Fruit fly (Drosophila melanogaster): Measurements from ENCODE around the gene CG8260.
A peak's percentile ranks its signal among the peaks of the same experiment; 100 is the strongest.

Gene CG8260

DNA sequence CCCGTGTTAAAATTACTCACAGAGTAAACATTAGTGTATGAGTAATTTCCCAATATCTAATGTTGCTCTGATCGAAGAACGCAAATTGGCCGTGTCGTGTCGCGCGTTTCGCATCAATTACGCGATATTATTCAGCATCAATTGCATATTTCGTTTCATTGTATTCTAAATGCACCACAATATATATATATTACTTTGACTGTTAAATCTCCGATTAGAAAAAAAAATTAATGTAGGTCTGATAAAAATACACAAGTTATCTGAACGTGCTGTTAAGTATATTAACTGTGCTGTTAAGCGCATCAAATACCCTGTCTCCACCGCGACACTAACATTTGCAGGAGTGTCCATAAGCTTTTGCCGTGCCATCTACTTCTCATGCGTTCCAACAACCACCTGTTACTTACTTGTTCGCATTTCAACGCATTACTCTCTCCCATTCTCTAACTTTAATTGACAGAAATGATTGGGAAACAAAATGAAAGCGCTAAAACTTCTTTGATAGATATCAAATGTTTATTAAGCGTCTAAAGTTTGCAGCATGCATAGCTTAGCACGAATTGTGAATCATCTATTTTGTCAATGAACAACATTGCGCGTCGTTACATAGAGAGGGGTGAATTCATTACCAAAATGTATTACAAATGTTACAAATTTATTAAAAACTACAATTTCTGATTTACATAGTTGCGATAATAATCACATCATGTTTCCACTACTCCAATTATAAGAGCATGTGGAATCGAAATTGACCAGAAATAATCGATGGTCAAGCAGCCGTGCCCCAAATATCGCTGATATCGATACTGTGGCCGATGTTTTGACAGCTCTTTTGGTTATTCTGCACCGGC is 4.6 kb downstream of the CG8260 start, which contains the start of the genes Graf and mRpL3:
Gene Graf, minus strand, starts transcription at position 287 of the 851 bp plus-strand sequence.
Gene mRpL3, plus strand, starts transcription at position 802 of the 851 bp plus-strand sequence.
- TF ChIP-seq sage (GFP tag; optimal IDR thresholded peaks at IDR 0.05) (no peak), CG32264 (GFP tag; optimal IDR thresholded peaks at IDR 0.05) (no peak), Dfd (GFP tag; optimal IDR thresholded peaks at IDR 0.05) (no peak), Dif (GFP tag; optimal IDR thresholded peaks at IDR 0.05; ENCODE audit: partially characterized antibody) (no peak), ey (GFP tag; optimal IDR thresholded peaks at IDR 0.05) (no peak), woc (GFP tag; optimal IDR thresholded peaks at IDR 0.05) (peak; percentile 71), Rel (GFP tag; optimal IDR thresholded peaks at IDR 0.05) (no peak), Rel (tag; optimal IDR thresholded peaks at IDR 0.05) (no peak), jim (GFP tag; optimal IDR thresholded peaks at IDR 0.05) (no peak), pan (optimal IDR thresholded peaks at IDR 0.05) (no peak), Hr78 (GFP tag; optimal IDR thresholded peaks at IDR 0.05) (peak; percentile 74), fru (GFP tag; optimal IDR thresholded peaks at IDR 0.05) (peak; percentile 97), HLH106 (tag; optimal IDR thresholded peaks at IDR 0.05) (no peak), N (GFP tag; optimal IDR thresholded peaks at IDR 0.05) (peak; percentile 84), CrebA (GFP tag; optimal IDR thresholded peaks at IDR 0.05; ENCODE audit: borderline replicate concordance) (no peak), Sp1 (GFP tag; optimal IDR thresholded peaks at IDR 0.05) (no peak), psq (GFP tag; optimal IDR thresholded peaks at IDR 0.05) (no peak)

- TF ChIP-seq dl (GFP tag; optimal IDR thresholded peaks at IDR 0.05; ENCODE audit: insufficient read depth in 1 of 2, partially characterized antibody in 2 of 2) (no peak), Rel (GFP tag; optimal IDR thresholded peaks at IDR 0.05) (no peak), Rel (tag; optimal IDR thresholded peaks at IDR 0.05) (peak; percentile 6)
These were observed 5.2 kb downstream of the CG8260 start for dm6 chrX:15761298-15761640.

DNA sequence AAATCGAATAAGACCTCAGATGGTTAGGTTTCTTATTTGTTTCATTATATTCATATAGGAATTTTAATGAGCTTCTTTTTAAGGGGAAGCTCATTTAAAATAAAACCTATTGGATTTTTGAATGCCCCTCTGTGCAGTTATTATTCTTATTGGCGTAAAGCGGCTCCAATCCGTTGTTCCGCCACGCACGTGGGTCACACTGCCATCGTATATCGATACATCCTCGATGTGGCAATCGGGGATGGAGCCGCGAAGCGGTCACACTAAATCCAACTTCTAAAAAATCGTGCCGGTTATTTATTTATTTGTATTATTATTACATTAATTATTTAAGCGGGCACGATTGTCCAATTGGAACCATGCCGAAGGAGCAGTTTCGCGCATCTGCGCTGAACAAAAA is 6.6 kb downstream of the CG8260 start, which contains the start of gene Polr3A:
Gene Polr3A, plus strand, starts transcription at position 234 of the 400 bp plus-strand sequence.
- TF ChIP-seq lola (GFP tag; optimal IDR thresholded peaks at IDR 0.05) (no peak), Vsx2 (GFP tag; optimal IDR thresholded peaks at IDR 0.05; ENCODE audit: partially characterized antibody) (no peak), Myc (optimal IDR thresholded peaks at IDR 0.05) (no peak), GATAd (GFP tag; optimal IDR thresholded peaks at IDR 0.05) (no peak), pan (optimal IDR thresholded peaks at IDR 0.05) (no peak), OdsH (GFP tag; optimal IDR thresholded peaks at IDR 0.05) (no peak), sage (GFP tag; optimal IDR thresholded peaks at IDR 0.05) (no peak), rgr (GFP tag; optimal IDR thresholded peaks at IDR 0.05) (no peak), CG32264 (GFP tag; optimal IDR thresholded peaks at IDR 0.05) (no peak), Mio (GFP tag; optimal IDR thresholded peaks at IDR 0.05) (no peak), CG9705 (GFP tag; optimal IDR thresholded peaks at IDR 0.05) (no peak)

DNA sequence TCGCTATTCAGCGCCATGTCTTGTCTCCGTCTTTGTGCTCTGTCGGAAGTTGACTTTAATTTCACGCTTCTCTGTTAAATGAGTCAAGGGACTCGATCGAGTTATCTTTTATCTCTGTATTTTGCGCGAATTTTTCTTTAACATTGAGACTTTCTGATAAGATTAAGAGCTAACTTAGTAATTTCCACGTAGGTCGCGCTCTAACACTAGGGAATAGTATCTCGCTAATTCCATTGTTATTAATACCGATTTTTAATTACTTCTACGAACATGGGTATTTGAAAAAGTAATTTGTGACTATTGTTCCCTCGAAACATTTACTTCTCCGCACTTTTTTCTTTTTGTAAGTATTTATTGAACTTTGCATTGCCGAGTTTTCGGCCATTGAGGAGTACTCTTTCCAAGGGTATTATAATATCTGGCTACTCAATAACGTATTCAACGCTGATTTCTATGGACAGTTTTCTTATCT is 10.3 kb downstream of the CG8260 start, which contains the start of gene CG8952:
Gene CG8952, minus strand, starts transcription at position 51 of the 472 bp plus-strand sequence.
- TF ChIP-seq dl (GFP tag; optimal IDR thresholded peaks at IDR 0.05; ENCODE audit: insufficient read depth in 1 of 2, partially characterized antibody in 2 of 2) (no peak), lola (GFP tag; optimal IDR thresholded peaks at IDR 0.05) (no peak), fru (GFP tag; optimal IDR thresholded peaks at IDR 0.05) (no peak), GATAd (GFP tag; optimal IDR thresholded peaks at IDR 0.05) (no peak), Jra (GFP tag; optimal IDR thresholded peaks at IDR 0.05) (no peak), rgr (GFP tag; optimal IDR thresholded peaks at IDR 0.05) (no peak), Mio (GFP tag; optimal IDR thresholded peaks at IDR 0.05) (no peak), Dfd (GFP tag; optimal IDR thresholded peaks at IDR 0.05) (no peak), Hnf4 (GFP tag; optimal IDR thresholded peaks at IDR 0.05) (no peak), Myc (optimal IDR thresholded peaks at IDR 0.05) (no peak), sage (GFP tag; optimal IDR thresholded peaks at IDR 0.05) (no peak), woc (GFP tag; optimal IDR thresholded peaks at IDR 0.05) (no peak), foxo (GFP tag; optimal IDR thresholded peaks at IDR 0.05) (no peak), N (GFP tag; optimal IDR thresholded peaks at IDR 0.05) (no peak), dsf (GFP tag; optimal IDR thresholded peaks at IDR 0.05; ENCODE audit: borderline replicate concordance) (no peak)

dm6 chrX:15769457-15769856 is 13.3 kb downstream of the CG8260 start, which contains the start of gene CG33172:
Gene CG33172 (plus strand): TSS chrX:15769664.
- TF ChIP-seq dmrt93B (GFP tag; optimal IDR thresholded peaks at IDR 0.05) (no peak), Jra (GFP tag; optimal IDR thresholded peaks at IDR 0.05) (no peak), Dif (GFP tag; optimal IDR thresholded peaks at IDR 0.05; ENCODE audit: partially characterized antibody) (no peak), pan (optimal IDR thresholded peaks at IDR 0.05) (no peak), Hr83 (GFP tag; optimal IDR thresholded peaks at IDR 0.05; ENCODE audit: poor library complexity, severe bottlenecking) (no peak), fru (GFP tag; optimal IDR thresholded peaks at IDR 0.05) (no peak), woc (GFP tag; optimal IDR thresholded peaks at IDR 0.05) (no peak), usp (GFP tag; optimal IDR thresholded peaks at IDR 0.05) (no peak), ey (GFP tag; optimal IDR thresholded peaks at IDR 0.05) (no peak), Dfd (GFP tag; optimal IDR thresholded peaks at IDR 0.05) (no peak), sv (GFP tag; optimal IDR thresholded peaks at IDR 0.05) (no peak)

Data from whole organism, wandering third instar larva.